Fruit fly (Drosophila melanogaster) whole organism, wandering third instar larva: ENCODE data around the gene CG13306.

Experiments
- CG9705 ChIP-seq: fragments of 200-800 bp; sonication (Bioruptor generic); optimal IDR thresholded peaks from 2 replicates; lab custom pipeline; 2018; ENCODE audit warnings: missing biosample characterization, mild to moderate bottlenecking, missing genetic modification characterization
- Dfd ChIP-seq: fragments of >200 bp; optimal IDR thresholded peaks from 2 replicates; lab custom pipeline; 2017; ENCODE audit warnings: missing biosample characterization, missing genetic modification characterization
- Hr78 ChIP-seq: fragments of >200 bp; optimal IDR thresholded peaks from 2 replicates; lab custom pipeline; 2017; ENCODE audit warnings: missing biosample characterization, missing genetic modification characterization
- OdsH ChIP-seq: fragments of 200-800 bp; sonication (Bioruptor generic); optimal IDR thresholded peaks from 2 replicates; lab custom pipeline; 2016; ENCODE audit warnings: missing biosample characterization, mild to moderate bottlenecking, missing genetic modification characterization
- Rel ChIP-seq, 2 experiments: fragments of 200-800 bp; sonication (Bioruptor generic) in 1 of 2; optimal IDR thresholded peaks; 2 replicates in 1 of 2; 3 replicates in 1 of 2; lab custom pipeline; 2016 to 2019; ENCODE audit warnings: mild to moderate bottlenecking in 2 of 2, missing biosample characterization in 2 of 2, missing genetic modification characterization in 2 of 2, moderate library complexity in 1 of 2
- br ChIP-seq: fragments of 200-800 bp; sonication (Bioruptor generic); optimal IDR thresholded peaks from 2 replicates; lab custom pipeline; 2016; ENCODE audit warnings: missing biosample characterization, missing genetic modification characterization
- pan ChIP-seq: fragments of >200 bp; optimal IDR thresholded peaks from 2 replicates; lab custom pipeline; 2017
- woc ChIP-seq: sonication (Bioruptor generic); optimal IDR thresholded peaks from 2 replicates; lab custom pipeline; 2016; ENCODE audit warnings: missing biosample characterization, mild to moderate bottlenecking, missing genetic modification characterization

- TF ChIP-seq OdsH (no peak), br (GFP tag; lab: Kevin White, UChicago) (no peak), woc (GFP tag; lab: Kevin White, UChicago) (no peak), Rel (GFP tag; optimal IDR thresholded peaks at IDR 0.05; lab: Kevin White, UChicago) (no peak), Rel (tag; optimal IDR thresholded peaks at IDR 0.05; lab: Kevin White, UChicago) (no peak), Hr78 (GFP tag; lab: Kevin White, UChicago) (no peak), pan (lab: Kevin White, UChicago) (no peak), CG9705 (no peak), Dfd (GFP tag; lab: Kevin White, UChicago) (no peak)
These were observed 42.5 kb downstream of the CG13306 start for dm6 chr3L:8707075-8707474.
